Fruit fly (Drosophila melanogaster): Measurements from ENCODE around the gene CARPA.

dm6 chrX:7822910-7823309 is 3.1 kb upstream of the CARPA start:
- no peak for TF ChIP-seq Dll (optimal IDR thresholded peaks at IDR 0.05)
- no peak for TF ChIP-seq psq (optimal IDR thresholded peaks at IDR 0.05)
- no peak for TF ChIP-seq pan (optimal IDR thresholded peaks at IDR 0.05)

Data from whole organism.